Worm (Caenorhabditis elegans) whole organism, late embryonic: Measurements from ENCODE around the gene dcr-1.

Experiments
- C08G9.2 ChIP-seq: sonication (generic microtip); optimal IDR thresholded peaks from 2 replicates; lab custom pipeline; 2016; ENCODE audit warnings: mild to moderate bottlenecking, missing genetic modification characterization, moderate library complexity, missing compliant biosample characterization
- C38D4.7 ChIP-seq: fragments of 200-800 bp; sonication (Bioruptor generic); optimal IDR thresholded peaks from 2 replicates; lab custom pipeline; 2018; ENCODE audit warnings: mild to moderate bottlenecking, missing genetic modification characterization, moderate library complexity, missing compliant biosample characterization
- F13H6.1 ChIP-seq: sonication (generic microtip); optimal IDR thresholded peaks from 2 replicates; lab custom pipeline; 2016; ENCODE audit warnings: missing genetic modification characterization, missing compliant biosample characterization
- ahr-1 ChIP-seq: sonication (generic microtip); optimal IDR thresholded peaks from 2 replicates; lab custom pipeline; 2016; ENCODE audit warnings: missing genetic modification characterization, missing compliant biosample characterization
- ceh-14 ChIP-seq: sonication (generic microtip); optimal IDR thresholded peaks from 2 replicates; lab custom pipeline; 2016; ENCODE audit warnings: missing genotype, missing genetic modification characterization, missing compliant biosample characterization
- ceh-18 ChIP-seq: sonication (generic microtip); optimal IDR thresholded peaks from 2 replicates; lab custom pipeline; 2016; ENCODE audit warnings: missing genetic modification characterization, missing compliant biosample characterization
- ceh-24 ChIP-seq: sonication (generic microtip); optimal IDR thresholded peaks from 2 replicates; lab custom pipeline; 2016; ENCODE audit warnings: mild to moderate bottlenecking, missing genetic modification characterization, missing compliant biosample characterization
- ceh-30 ChIP-seq: fragments of 150-350 bp; optimal IDR thresholded peaks from 2 replicates; lab custom pipeline; 2014; ENCODE audit warnings: missing biosample characterization, missing genetic modification characterization
- ceh-31 ChIP-seq: sonication (generic microtip); optimal IDR thresholded peaks from 2 replicates; lab custom pipeline; 2016; ENCODE audit warnings: missing genetic modification characterization, missing compliant biosample characterization
- ceh-34 ChIP-seq: sonication (generic microtip); optimal IDR thresholded peaks from 2 replicates; lab custom pipeline; 2016; ENCODE audit warnings: mild to moderate bottlenecking, missing genetic modification characterization, missing compliant biosample characterization
- ceh-45 ChIP-seq: fragments of 200-800 bp; sonication (Bioruptor generic); IDR thresholded peaks from 2 replicates; pipeline ENCODE4 v1.3.6; 2022; ENCODE audit warnings: missing genetic modification reagents, missing genetic modification characterization, missing compliant biosample characterization
- ceh-48 ChIP-seq: sonication (generic microtip); optimal IDR thresholded peaks from 2 replicates; lab custom pipeline; 2016; ENCODE audit warnings: missing genetic modification characterization, inconsistent platforms, missing compliant biosample characterization
- ceh-6 ChIP-seq: fragments of 200-800 bp; sonication (Bioruptor generic); optimal IDR thresholded peaks from 2 replicates; lab custom pipeline; 2018; ENCODE audit warnings: mild to moderate bottlenecking, missing genetic modification characterization, missing compliant biosample characterization
- che-1 ChIP-seq: sonication (generic microtip); optimal IDR thresholded peaks from 2 replicates; lab custom pipeline; 2016; ENCODE audit warnings: mild to moderate bottlenecking, missing genetic modification characterization, missing compliant biosample characterization
- dve-1 ChIP-seq: sonication (generic microtip); optimal IDR thresholded peaks from 2 replicates; lab custom pipeline; 2017; ENCODE audit warnings: antibody characterized with exemption, mild to moderate bottlenecking, missing genetic modification characterization, missing compliant biosample characterization
- elt-2 ChIP-seq: sonication (generic microtip); optimal IDR thresholded peaks from 2 replicates; lab custom pipeline; 2016; ENCODE audit warnings: missing genetic modification reagents, missing genetic modification characterization, missing compliant biosample characterization
- elt-4 ChIP-seq: sonication (generic microtip); optimal IDR thresholded peaks from 2 replicates; lab custom pipeline; 2016; ENCODE audit warnings: missing genetic modification characterization, missing compliant biosample characterization
- ets-4 ChIP-seq: sonication (generic microtip); optimal IDR thresholded peaks from 2 replicates; lab custom pipeline; 2016; ENCODE audit warnings: missing genetic modification characterization, missing compliant biosample characterization
- eyg-1 ChIP-seq: sonication (generic microtip); optimal IDR thresholded peaks from 2 replicates; lab custom pipeline; 2016; ENCODE audit warnings: missing genotype, missing genetic modification characterization, missing compliant biosample characterization
- fax-1 ChIP-seq: sonication (generic microtip); optimal IDR thresholded peaks from 2 replicates; lab custom pipeline; 2016; ENCODE audit warnings: missing genotype, missing genetic modification characterization, missing compliant biosample characterization
- fkh-6 ChIP-seq: sonication (generic microtip); optimal IDR thresholded peaks from 2 replicates; lab custom pipeline; 2016; ENCODE audit warnings: missing genetic modification characterization, missing compliant biosample characterization
- hlh-13 ChIP-seq: fragments of 200-800 bp; sonication (Bioruptor generic); optimal IDR thresholded peaks from 2 replicates; lab custom pipeline; 2018; ENCODE audit warnings: mild to moderate bottlenecking, missing genetic modification characterization, missing compliant biosample characterization
- hlh-15 ChIP-seq: sonication (generic microtip); optimal IDR thresholded peaks from 2 replicates; lab custom pipeline; 2016; ENCODE audit warnings: missing genetic modification characterization, missing compliant biosample characterization
- hlh-30 ChIP-seq: sonication (generic microtip); optimal IDR thresholded peaks from 2 replicates; lab custom pipeline; 2017; ENCODE audit warnings: antibody characterized with exemption, missing genetic modification characterization, missing compliant biosample characterization; ENCODE audit not compliant: insufficient read depth
- hlh-6 ChIP-seq: sonication (generic microtip); optimal IDR thresholded peaks from 2 replicates; lab custom pipeline; 2016; ENCODE audit warnings: missing genotype, missing genetic modification characterization, missing compliant biosample characterization
- hlh-8 ChIP-seq: sonication (generic microtip); optimal IDR thresholded peaks from 2 replicates; lab custom pipeline; 2016; ENCODE audit warnings: missing genotype, missing genetic modification characterization, missing compliant biosample characterization
- madf-2 ChIP-seq: sonication (generic microtip); optimal IDR thresholded peaks from 2 replicates; lab custom pipeline; 2017; ENCODE audit warnings: missing genetic modification characterization, missing compliant biosample characterization
- mec-3 ChIP-seq: sonication (generic microtip); optimal IDR thresholded peaks from 2 replicates; lab custom pipeline; 2016; ENCODE audit warnings: borderline replicate concordance, missing genetic modification characterization, missing compliant biosample characterization
- nhr-11 ChIP-seq: fragments of 150-350 bp; optimal IDR thresholded peaks from 2 replicates; lab custom pipeline; 2014; ENCODE audit warnings: missing biosample characterization, missing genetic modification characterization
- nhr-232 ChIP-seq: sonication (generic microtip); optimal IDR thresholded peaks from 2 replicates; lab custom pipeline; 2016; ENCODE audit warnings: missing genetic modification characterization, missing compliant biosample characterization
- odd-2 ChIP-seq: sonication (generic microtip); optimal IDR thresholded peaks from 2 replicates; lab custom pipeline; 2017; ENCODE audit warnings: antibody characterized with exemption, mild to moderate bottlenecking, missing genetic modification characterization, missing compliant biosample characterization
- pat-9 ChIP-seq: fragments of 200-800 bp; sonication (Bioruptor generic); optimal IDR thresholded peaks from 2 replicates; lab custom pipeline; 2018; ENCODE audit warnings: mild to moderate bottlenecking, missing genetic modification characterization, moderate library complexity, missing compliant biosample characterization
- pax-1 ChIP-seq: fragments of 150-350 bp; optimal IDR thresholded peaks from 2 replicates; lab custom pipeline; 2014; ENCODE audit warnings: missing biosample characterization, missing genetic modification characterization
- pha-2 ChIP-seq: sonication (generic microtip); optimal IDR thresholded peaks from 2 replicates; lab custom pipeline; 2017; ENCODE audit warnings: mild to moderate bottlenecking, missing genetic modification characterization, missing compliant biosample characterization
- pha-4 ChIP-seq: fragments of 150-350 bp; optimal IDR thresholded peaks from 2 replicates; lab custom pipeline; 2018; ENCODE audit warnings: missing biosample characterization, missing genetic modification reagents, missing genetic modification characterization
- pros-1 ChIP-seq: fragments of 150-350 bp; optimal IDR thresholded peaks from 2 replicates; lab custom pipeline; 2014; ENCODE audit warnings: missing biosample characterization, missing genetic modification reagents, missing genetic modification characterization
- rnt-1 ChIP-seq: sonication (generic microtip); optimal IDR thresholded peaks from 2 replicates; lab custom pipeline; 2016; ENCODE audit warnings: missing genetic modification characterization, missing compliant biosample characterization
- sdc-2 ChIP-seq: sonication (generic microtip); optimal IDR thresholded peaks from 2 replicates; lab custom pipeline; 2016; ENCODE audit warnings: missing genotype, missing genetic modification characterization, missing compliant biosample characterization
- sox-2 ChIP-seq: fragments of 200-800 bp; sonication (Bioruptor generic); IDR thresholded peaks from 2 replicates; pipeline ENCODE4 v1.3.6; 2022; ENCODE audit warnings: missing genetic modification reagents, missing genetic modification characterization, missing compliant biosample characterization
- tbx-2 ChIP-seq: sonication (generic microtip); optimal IDR thresholded peaks from 2 replicates; lab custom pipeline; 2016; ENCODE audit warnings: missing genetic modification characterization, missing compliant biosample characterization
- tbx-7 ChIP-seq: sonication (generic microtip); optimal IDR thresholded peaks from 2 replicates; lab custom pipeline; 2016; ENCODE audit warnings: missing genotype, missing genetic modification characterization, missing compliant biosample characterization
- unc-3 ChIP-seq, 2 experiments: fragments of 200-800 bp in 1 of 2; sonication (Bioruptor generic) in 1 of 2; sonication (generic microtip) in 1 of 2; conservative IDR thresholded peaks in 1 of 2; optimal IDR thresholded peaks in 1 of 2; 2 replicates each; pipeline versions ENCODE4 v1.3.6 to Lab custom; 2016 to 2022; ENCODE audit warnings: missing compliant biosample characterization in 2 of 2, missing genetic modification characterization in 2 of 2, missing genetic modification reagents in 1 of 2
- unc-42 ChIP-seq: sonication (generic microtip); optimal IDR thresholded peaks from 2 replicates; lab custom pipeline; 2016; ENCODE audit warnings: missing genotype, missing genetic modification characterization, missing compliant biosample characterization
- unc-86 ChIP-seq: sonication (generic microtip); optimal IDR thresholded peaks from 2 replicates; lab custom pipeline; 2016; ENCODE audit warnings: missing genetic modification characterization, missing compliant biosample characterization
- zip-5 ChIP-seq: sonication (generic microtip); optimal IDR thresholded peaks from 2 replicates; lab custom pipeline; 2016; ENCODE audit warnings: missing genetic modification characterization, missing compliant biosample characterization

The dcr-1 gene

DNA sequence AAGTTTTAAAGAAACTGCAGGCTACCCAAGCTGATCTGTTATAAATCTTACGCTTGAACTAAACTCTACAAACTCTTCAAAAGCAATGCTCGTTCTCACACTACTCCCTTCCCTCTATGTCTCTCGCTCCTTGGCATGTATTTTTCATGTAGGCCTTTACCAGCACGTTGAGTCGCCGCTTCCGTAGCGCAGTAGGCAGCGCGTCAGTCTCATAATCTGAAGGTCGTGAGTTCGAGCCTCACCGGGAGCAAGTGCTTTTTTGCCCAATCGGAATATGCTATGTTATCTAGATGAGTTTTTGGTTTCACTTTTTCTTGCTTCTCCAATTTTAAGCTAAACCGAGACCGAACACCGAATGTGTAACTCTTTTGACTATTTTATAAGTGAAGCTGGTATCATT lies 26.4 kb upstream of the dcr-1 start (continued):
- TF ChIP-seq eyg-1, result peak; percentile 29
- peak; percentile 40 for TF ChIP-seq fax-1 (tag; lab: Kevin White, UChicago)
- peak; percentile 74 for TF ChIP-seq ceh-6 (GFP tag; lab: Kevin White, UChicago)
- peak; percentile 67 for TF ChIP-seq sox-2 (GFP tag; lab: Robert Waterston, UW)
- peak; percentile 40 for TF ChIP-seq odd-2
- TF ChIP-seq hlh-15 (tag; lab: Kevin White, UChicago), result peak; percentile 1
- peak; percentile 70 for TF ChIP-seq sdc-2 (tag; lab: Kevin White, UChicago)
- TF ChIP-seq tbx-7 (tag; lab: Kevin White, UChicago), result peak; percentile 32
- TF ChIP-seq ceh-18 (tag; lab: Kevin White, UChicago), result peak; percentile 73
- peak; percentile 36 for TF ChIP-seq zip-5
- TF ChIP-seq unc-42 (tag; lab: Kevin White, UChicago), result peak; percentile 53
- no peak for TF ChIP-seq elt-4 (tag; lab: Kevin White, UChicago)
- no peak for TF ChIP-seq dve-1 (tag; lab: Kevin White, UChicago)
- peak; percentile 17 for TF ChIP-seq hlh-8 (tag; lab: Kevin White, UChicago)
- TF ChIP-seq ceh-34 (tag; lab: Kevin White, UChicago), result peak; percentile 79
- TF ChIP-seq pat-9, result peak; percentile 67
- TF ChIP-seq nhr-232 (tag; lab: Kevin White, UChicago), result peak; percentile 63
- TF ChIP-seq rnt-1 (tag; lab: Kevin White, UChicago), result no peak
- TF ChIP-seq C38D4.7 (GFP tag; lab: Kevin White, UChicago), result peak; percentile 76
- TF ChIP-seq hlh-30 (tag; lab: Kevin White, UChicago), result no peak
- peak; percentile 66 for TF ChIP-seq unc-86 (tag; lab: Kevin White, UChicago)
- TF ChIP-seq ceh-24 (tag; lab: Kevin White, UChicago), result peak; percentile 35
- TF ChIP-seq pros-1, result peak; percentile 34
- peak; percentile 83 for TF ChIP-seq hlh-6
- peak; percentile 20 for TF ChIP-seq ceh-30 (tag; lab: Kevin White, UChicago)
- TF ChIP-seq F13H6.1 (tag; lab: Kevin White, UChicago), result peak; percentile 53
- peak; percentile 76 for TF ChIP-seq tbx-2 (tag; lab: Kevin White, UChicago)
- TF ChIP-seq nhr-11 (tag; lab: Kevin White, UChicago), result no peak
- peak; percentile 69 for TF ChIP-seq ceh-14
- TF ChIP-seq hlh-13, result peak; percentile 69
- TF ChIP-seq che-1 (tag; lab: Kevin White, UChicago), result peak; percentile 75
- TF ChIP-seq madf-2 (tag; lab: Kevin White, UChicago), result peak; percentile 65
- TF ChIP-seq ceh-45, result peak; percentile 86
- no peak for TF ChIP-seq ets-4
- TF ChIP-seq pha-4, result no peak
- TF ChIP-seq fkh-6, result peak; percentile 70
- peak; percentile 54 for TF ChIP-seq ceh-48 (tag; lab: Kevin White, UChicago)
- peak; percentile 72 for TF ChIP-seq C08G9.2
- TF ChIP-seq ceh-31 (tag; lab: Kevin White, UChicago), result peak; percentile 33
- TF ChIP-seq elt-2, result peak; percentile 71
- TF ChIP-seq unc-3 (GFP tag; conservative IDR thresholded peaks at IDR 0.05; lab: Robert Waterston, UW), result 0 out of 2 replicates have a peak, but pooled peaks have one; percentile 42
- TF ChIP-seq unc-3 (tag; optimal IDR thresholded peaks at IDR 0.05; lab: Kevin White, UChicago), result peak; percentile 56
- no peak for TF ChIP-seq pax-1 (tag; lab: Kevin White, UChicago)
- peak; percentile 62 for TF ChIP-seq pha-2
- peak; percentile 37 for TF ChIP-seq ahr-1 (tag; lab: Kevin White, UChicago)
- no peak for TF ChIP-seq mec-3 (tag; lab: Kevin White, UChicago)
